Worm (Caenorhabditis elegans) whole organism, L1 larva: Measurements from ENCODE around the gene lmtr-3.

Experiments
- lin-13 ChIP-seq: fragments of 150-350 bp; optimal IDR thresholded peaks from 2 replicates; lab custom pipeline; 2014; ENCODE audit warnings: missing biosample characterization, missing genetic modification reagents, missing genetic modification characterization
- nhr-12 ChIP-seq: sonication (generic microtip); optimal IDR thresholded peaks from 2 replicates; lab custom pipeline; 2017; ENCODE audit warnings: missing biosample characterization, missing genetic modification characterization
- nhr-77 ChIP-seq: fragments of 150-350 bp; optimal IDR thresholded peaks from 2 replicates; lab custom pipeline; 2014; ENCODE audit warnings: missing biosample characterization, missing genetic modification characterization
- ztf-4 ChIP-seq: fragments of 150-350 bp; optimal IDR thresholded peaks from 2 replicates; lab custom pipeline; 2014; ENCODE audit warnings: missing biosample characterization, missing genetic modification characterization

ce11 chrV:11119294-11119755, 4.7 kb upstream of the lmtr-3 start, which contains the start of gene scb-1:
- TF ChIP-seq nhr-12 (tag; lab: Kevin White, UChicago) (no peak), lin-13 (no peak), ztf-4 (tag; lab: Kevin White, UChicago) (no peak), nhr-77 (tag; lab: Kevin White, UChicago) (no peak)
